Fruit fly (Drosophila melanogaster) whole organism, pupa: Measurements from ENCODE around the gene ETHR.

Source experiments
- CG10348 ChIP-seq: fragments of 200-800 bp; sonication (Bioruptor generic); IDR thresholded peaks from 2 replicates; pipeline ENCODE4 v1.3.6; 2022; ENCODE audit warnings: missing biosample characterization, missing genetic modification characterization
- CG12605 ChIP-seq: fragments of 200-800 bp; sonication (Bioruptor generic); IDR thresholded peaks from 2 replicates; pipeline ENCODE4 v1.3.6; 2022; ENCODE audit warnings: missing biosample characterization, missing genetic modification characterization
- CG13204 ChIP-seq: fragments of 200-800 bp; sonication (Bioruptor generic); optimal IDR thresholded peaks from 2 replicates; lab custom pipeline; 2018; ENCODE audit warnings: missing biosample characterization, mild to moderate bottlenecking, missing genetic modification characterization, moderate library complexity
- CG14655 ChIP-seq: fragments of 200-800 bp; sonication (Bioruptor generic); optimal IDR thresholded peaks from 3 replicates; lab custom pipeline; 2017; ENCODE audit warnings: mild to moderate bottlenecking, missing biosample characterization, missing genetic modification reagents, missing genetic modification characterization
- CG15710 ChIP-seq: fragments of 200-800 bp; sonication (Bioruptor generic); optimal IDR thresholded peaks from 2 replicates; lab custom pipeline; 2018; ENCODE audit warnings: missing biosample characterization, mild to moderate bottlenecking, missing genetic modification characterization, moderate library complexity
- CG17806 ChIP-seq: fragments of 200-800 bp; sonication (Bioruptor generic); optimal IDR thresholded peaks from 2 replicates; lab custom pipeline; 2018; ENCODE audit warnings: missing biosample characterization, mild to moderate bottlenecking, missing genetic modification characterization, moderate library complexity
- CG34367 ChIP-seq: fragments of 200-800 bp; sonication (Bioruptor generic); optimal IDR thresholded peaks from 2 replicates; lab custom pipeline; 2018; ENCODE audit warnings: missing biosample characterization, mild to moderate bottlenecking, missing genetic modification characterization
- CG4496 ChIP-seq: fragments of 200-800 bp; sonication (Bioruptor generic); IDR thresholded peaks from 3 replicates; pipeline ENCODE4 v1.3.6; 2022; ENCODE audit warnings: missing biosample characterization, missing genetic modification characterization
- D1 ChIP-seq: fragments of 200-800 bp; sonication (Bioruptor generic); optimal IDR thresholded peaks from 2 replicates; lab custom pipeline; 2018; ENCODE audit warnings: missing biosample characterization, mild to moderate bottlenecking, missing genetic modification characterization, moderate library complexity
- EcR ChIP-seq: fragments of 200-800 bp; sonication (Bioruptor generic); optimal IDR thresholded peaks from 3 replicates; lab custom pipeline; 2019; ENCODE audit warnings: missing biosample characterization, missing genetic modification characterization, mild to moderate bottlenecking, moderate library complexity, missing genetic modification reagents
- Pif1A ChIP-seq: fragments of 200-800 bp; sonication (Bioruptor generic); optimal IDR thresholded peaks from 3 replicates; lab custom pipeline; 2016; ENCODE audit warnings: missing biosample characterization, missing genetic modification characterization
- Snoo ChIP-seq: fragments of 200-800 bp; sonication (Bioruptor generic); optimal IDR thresholded peaks from 3 replicates; lab custom pipeline; 2017; ENCODE audit warnings: missing biosample characterization, mild to moderate bottlenecking, missing genetic modification characterization, inconsistent platforms
- rn ChIP-seq: fragments of 200-800 bp; sonication (Bioruptor generic); IDR thresholded peaks from 2 replicates; pipeline ENCODE4 v1.3.6; 2022; ENCODE audit warnings: missing biosample characterization, missing genetic modification characterization

DNA sequence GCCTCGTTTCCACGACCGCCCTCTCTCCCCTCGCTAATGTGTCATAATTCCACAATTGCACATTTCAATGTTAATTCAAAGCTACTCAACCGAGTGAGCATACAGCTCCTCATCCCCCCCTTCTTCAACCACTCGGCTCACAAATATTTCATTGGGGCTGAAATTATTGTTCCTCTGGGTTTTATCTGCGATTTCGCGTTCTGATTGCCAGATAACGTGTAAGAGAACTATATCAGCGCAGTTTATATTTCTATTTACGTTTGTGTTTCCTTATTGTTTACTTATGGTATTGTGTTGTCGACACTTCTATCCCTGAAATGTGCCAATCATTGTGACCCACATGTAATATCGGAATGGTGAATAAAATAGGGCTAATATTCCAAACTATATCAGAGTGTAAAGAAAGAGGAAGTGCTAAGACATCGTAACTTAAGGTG, 40.0 kb upstream of the ETHR start:
- TF ChIP-seq EcR (no peak), CG14655 (GFP tag; lab: Kevin White, UChicago) (no peak), CG17806 (no peak), CG10348 (no peak), Pif1A (GFP tag; lab: Kevin White, UChicago) (no peak), CG13204 (GFP tag; lab: Kevin White, UChicago) (no peak), D1 (tag; lab: Kevin White, UChicago) (no peak), Snoo (no peak), CG34367 (no peak), CG12605 (GFP tag; lab: Robert Waterston, UW) (no peak), CG4496 (GFP tag; lab: Robert Waterston, UW) (no peak), CG15710 (tag; lab: Kevin White, UChicago) (no peak), rn (no peak)
